Fruit fly (Drosophila melanogaster): ENCODE data around the gene CG14285.

DNA sequence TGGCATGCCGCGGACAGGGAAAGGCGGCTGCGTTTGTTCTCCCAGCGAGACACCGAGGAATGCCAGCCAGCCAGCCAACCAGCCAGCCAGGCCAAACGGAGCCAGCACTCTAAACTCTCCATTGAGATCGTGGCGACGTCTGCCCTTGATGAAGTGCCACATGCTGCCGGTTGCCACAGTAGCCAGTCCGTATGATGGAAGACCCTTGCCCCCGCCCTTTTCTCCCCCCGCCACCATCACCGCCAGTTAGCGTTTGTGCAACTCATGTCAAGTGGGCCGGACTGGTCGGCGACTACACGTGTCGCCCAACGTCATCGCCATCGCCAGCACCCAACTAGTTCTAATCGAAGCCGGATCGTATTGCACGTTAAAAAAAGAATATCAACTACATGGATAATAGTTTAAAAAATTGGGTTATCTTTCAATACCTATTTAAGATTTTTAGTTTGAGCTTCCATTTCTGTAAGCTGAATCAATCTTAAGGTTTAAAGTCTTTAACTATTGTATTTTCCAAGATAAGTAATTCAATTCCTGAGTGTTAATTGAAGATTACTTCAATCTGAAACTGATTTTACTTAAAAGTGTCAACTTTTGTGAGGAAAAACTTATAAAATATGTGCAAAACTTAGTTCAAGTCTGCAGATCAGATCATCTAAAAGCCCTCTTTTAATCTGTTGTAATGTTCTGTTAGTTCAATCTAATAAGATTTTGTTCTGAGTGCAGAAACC is 45.5 kb downstream of the CG14285 start:
- TF ChIP-seq pan (optimal IDR thresholded peaks at IDR 0.05) (no peak), foxo (GFP tag; optimal IDR thresholded peaks at IDR 0.05) (no peak)

Measured in whole organism, wandering third instar larva.